Fruit fly (Drosophila melanogaster): Measurements from ENCODE around the gene CG3739.
A peak's percentile ranks its signal among the peaks of the same experiment; 100 is the strongest.

The CG3739 gene

dm6 chr3R:19403096-19403515 lies 9.9 kb downstream of the CG3739 start, which contains the start of the genes Ino80 and Aptx:
TSS of gene Ino80 (minus strand) at chr3R:19403153.
TSS of gene Aptx (plus strand) at chr3R:19403455.
- peak; percentile 81 for TF ChIP-seq disco-r (GFP tag; optimal IDR thresholded peaks at IDR 0.05)
- peak; percentile 77 for TF ChIP-seq p53 (GFP tag; optimal IDR thresholded peaks at IDR 0.05)
- peak; percentile 93 for TF ChIP-seq CG7963 (GFP tag; IDR thresholded peaks at IDR 0.05; ENCODE audit: partially characterized antibody)
- peak; percentile 86 for TF ChIP-seq CG2202 (tag; optimal IDR thresholded peaks at IDR 0.05)
- peak; percentile 80 for TF ChIP-seq corto (GFP tag; optimal IDR thresholded peaks at IDR 0.05)
- TF ChIP-seq sqz (GFP tag; optimal IDR thresholded peaks at IDR 0.05) = no peak
- TF ChIP-seq D19A (tag; optimal IDR thresholded peaks at IDR 0.05) = peak; percentile 83
- TF ChIP-seq lilli (GFP tag; optimal IDR thresholded peaks at IDR 0.05) = peak; percentile 97
- TF ChIP-seq CG12744 (GFP tag; optimal IDR thresholded peaks at IDR 0.05) = peak; percentile 87
- no peak for TF ChIP-seq yki (optimal IDR thresholded peaks at IDR 0.05)
- peak; percentile 92 for TF ChIP-seq kay (GFP tag; optimal IDR thresholded peaks at IDR 0.05)
- peak; percentile 98 for TF ChIP-seq phol (tag; optimal IDR thresholded peaks at IDR 0.05)
- peak; percentile 75 for TF ChIP-seq hkb (optimal IDR thresholded peaks at IDR 0.05)
- TF ChIP-seq hkb (GFP tag; IDR thresholded peaks at IDR 0.05) = peak; percentile 94
- TF ChIP-seq sim (GFP tag; IDR thresholded peaks at IDR 0.05) = peak; percentile 87; the same call in 1 of the 2 replicates
- 0 out of 2 replicates have a peak, but pooled peaks have one; percentile 42 for TF ChIP-seq CkIIα-i1 (GFP tag; IDR thresholded peaks at IDR 0.05)
- TF ChIP-seq hb (GFP tag; IDR thresholded peaks at IDR 0.05; ENCODE audit: partially characterized antibody) = peak; percentile 90
- peak; percentile 83 for TF ChIP-seq CG10959 (GFP tag; IDR thresholded peaks at IDR 0.05)
- peak; percentile 97 for TF ChIP-seq Bgb (GFP tag; IDR thresholded peaks at IDR 0.05; ENCODE audit: partially characterized antibody)
- peak; percentile 78 for TF ChIP-seq lbe (GFP tag; optimal IDR thresholded peaks at IDR 0.05)
- TF ChIP-seq CG6683 (GFP tag; optimal IDR thresholded peaks at IDR 0.05) = no peak
- TF ChIP-seq CG8924 (tag; optimal IDR thresholded peaks at IDR 0.05) = peak; percentile 93
- TF ChIP-seq CG17328 (GFP tag; IDR thresholded peaks at IDR 0.05) = peak; percentile 94
- no peak for TF ChIP-seq Tbp (GFP tag; optimal IDR thresholded peaks at IDR 0.05)
- peak; percentile 95 for TF ChIP-seq CG4282 (GFP tag; optimal IDR thresholded peaks at IDR 0.05)
- no peak for TF ChIP-seq D (optimal IDR thresholded peaks at IDR 0.05)
- TF ChIP-seq D (GFP tag; optimal IDR thresholded peaks at IDR 0.05) = peak; percentile 90
- TF ChIP-seq jigr1 (GFP tag; IDR thresholded peaks at IDR 0.05) = peak; percentile 84; the same call in 2 of the 3 replicates
- peak; percentile 82 for TF ChIP-seq psq (GFP tag; optimal IDR thresholded peaks at IDR 0.05)
- peak; percentile 94 for TF ChIP-seq CG2678 (tag; optimal IDR thresholded peaks at IDR 0.05)
- TF ChIP-seq az2 (GFP tag; optimal IDR thresholded peaks at IDR 0.05) = peak; percentile 96
- peak; percentile 93 for TF ChIP-seq CG18262 (tag; optimal IDR thresholded peaks at IDR 0.05)
- TF ChIP-seq Hmx (GFP tag; optimal IDR thresholded peaks at IDR 0.05) = peak; percentile 85
- TF ChIP-seq sima (GFP tag; optimal IDR thresholded peaks at IDR 0.05) = peak; percentile 75
- peak; percentile 95 for TF ChIP-seq CG10654 (GFP tag; optimal IDR thresholded peaks at IDR 0.05)
- TF ChIP-seq CG14667 (GFP tag; IDR thresholded peaks at IDR 0.05) = peak; percentile 93
- TF ChIP-seq mam (GFP tag; optimal IDR thresholded peaks at IDR 0.05) = peak; percentile 91
- TF ChIP-seq CG13775 (GFP tag; optimal IDR thresholded peaks at IDR 0.05) = peak; percentile 96
- peak; percentile 92 for TF ChIP-seq CG10209 (GFP tag; optimal IDR thresholded peaks at IDR 0.05)
- peak; percentile 97 for TF ChIP-seq CG9932 (GFP tag; IDR thresholded peaks at IDR 0.05)
- peak; percentile 94 for TF ChIP-seq CG4820 (GFP tag; optimal IDR thresholded peaks at IDR 0.05)
- peak; percentile 79 for TF ChIP-seq CG10565 (GFP tag; optimal IDR thresholded peaks at IDR 0.05)
- TF ChIP-seq maf-S (GFP tag; optimal IDR thresholded peaks at IDR 0.05) = peak; percentile 91
- TF ChIP-seq CG11696 (GFP tag; IDR thresholded peaks at IDR 0.05) = peak; percentile 59
- peak; percentile 93 for TF ChIP-seq Ada2b (GFP tag; IDR thresholded peaks at IDR 0.05)
- peak; percentile 95 for TF ChIP-seq CG13624 (GFP tag; optimal IDR thresholded peaks at IDR 0.05)
- peak; percentile 97 for TF ChIP-seq gem (tag; optimal IDR thresholded peaks at IDR 0.05)
- TF ChIP-seq scrt (GFP tag; optimal IDR thresholded peaks at IDR 0.05) = no peak
- TF ChIP-seq CG8388 (GFP tag; optimal IDR thresholded peaks at IDR 0.05) = peak; percentile 93
- TF ChIP-seq BtbVII (GFP tag; optimal IDR thresholded peaks at IDR 0.05) = peak; percentile 74
- peak; percentile 87 for TF ChIP-seq CG6175 (GFP tag; IDR thresholded peaks at IDR 0.05)
- TF ChIP-seq trem (tag; optimal IDR thresholded peaks at IDR 0.05) = peak; percentile 93
